Worm (Caenorhabditis elegans) whole organism, L4 larva: ENCODE data around the gene T10B5.4.

Source experiments
- F10B5.3 ChIP-seq: sonication (generic microtip); optimal IDR thresholded peaks from 2 replicates; lab custom pipeline; 2016; ENCODE audit warnings: mild to moderate bottlenecking, missing genetic modification characterization, missing compliant biosample characterization
- F26F4.8 ChIP-seq: fragments of 200-800 bp; sonication (Bioruptor generic); conservative IDR thresholded peaks from 2 replicates; pipeline ENCODE4 v1.3.6; 2022; ENCODE audit warnings: missing genetic modification characterization, missing compliant biosample characterization
- F37D6.2 ChIP-seq: sonication (generic microtip); optimal IDR thresholded peaks from 2 replicates; lab custom pipeline; 2016; ENCODE audit warnings: mild to moderate bottlenecking, missing genetic modification characterization, missing compliant biosample characterization
- F49E8.2 ChIP-seq: sonication (generic microtip); optimal IDR thresholded peaks from 2 replicates; lab custom pipeline; 2016; ENCODE audit warnings: missing compliant biosample characterization, mild to moderate bottlenecking, missing genetic modification characterization, borderline replicate concordance
- R02D3.7 ChIP-seq: fragments of 150-350 bp; sonication (generic microtip); optimal IDR thresholded peaks from 3 replicates; lab custom pipeline; 2014; ENCODE audit warnings: missing biosample characterization, missing genetic modification characterization
- Y48G9A.11 ChIP-seq: fragments of 200-800 bp; sonication (Bioruptor generic); IDR thresholded peaks from 2 replicates; pipeline ENCODE4 v1.3.6; 2022; ENCODE audit warnings: missing genetic modification reagents, missing genetic modification characterization, missing compliant biosample characterization
- ZK337.2 ChIP-seq: fragments of 200-800 bp; sonication (Bioruptor generic); IDR thresholded peaks from 2 replicates; pipeline ENCODE4 v1.3.6; 2022; ENCODE audit warnings: missing genetic modification reagents, missing genetic modification characterization, missing compliant biosample characterization
- aha-1 ChIP-seq: fragments of 150-350 bp; peaks from one replicate; lab custom pipeline; 2014; ENCODE audit warnings: missing biosample characterization, missing genetic modification characterization
- ceh-20 ChIP-seq: fragments of 200-800 bp; sonication (Bioruptor generic); IDR thresholded peaks from 2 replicates; pipeline ENCODE4 v1.3.6; 2022; ENCODE audit warnings: missing genetic modification reagents, missing genetic modification characterization, missing compliant biosample characterization
- ceh-32 ChIP-seq: sonication (generic microtip); optimal IDR thresholded peaks from 2 replicates; lab custom pipeline; 2016; ENCODE audit warnings: mild to moderate bottlenecking, missing genetic modification characterization, missing compliant biosample characterization; ENCODE audit not compliant: poor library complexity
- ceh-82 ChIP-seq: sonication (generic microtip); optimal IDR thresholded peaks from 2 replicates; lab custom pipeline; 2017; ENCODE audit warnings: missing biosample characterization, missing genetic modification characterization
- ces-1 ChIP-seq: fragments of 150-350 bp; sonication (generic microtip); optimal IDR thresholded peaks from 4 replicates; lab custom pipeline; 2014; ENCODE audit warnings: missing biosample characterization, missing genetic modification reagents, missing genetic modification characterization
- cey-2 ChIP-seq: sonication (generic microtip); optimal IDR thresholded peaks from 3 replicates; lab custom pipeline; 2017; ENCODE audit warnings: missing genetic modification characterization, mild to moderate bottlenecking, missing compliant biosample characterization, antibody characterized with exemption, borderline replicate concordance; ENCODE audit not compliant: insufficient read depth
- ctbp-1 ChIP-seq: fragments of 200-800 bp; sonication (Bioruptor generic); IDR thresholded peaks from 2 replicates; pipeline ENCODE4 v1.3.6; 2022; ENCODE audit warnings: missing genetic modification reagents, missing genetic modification characterization, missing compliant biosample characterization
- daf-8 ChIP-seq: fragments of 200-800 bp; sonication (Bioruptor generic); IDR thresholded peaks from 2 replicates; pipeline ENCODE4 v1.3.6; 2022; ENCODE audit warnings: missing genetic modification characterization, missing compliant biosample characterization
- dmd-6 ChIP-seq: fragments of 200-800 bp; sonication (Bioruptor generic); IDR thresholded peaks from 2 replicates; pipeline ENCODE4 v1.3.6; 2022; ENCODE audit warnings: missing genetic modification reagents, missing genetic modification characterization, missing compliant biosample characterization
- dmd-8 ChIP-seq: fragments of 200-800 bp; sonication (Bioruptor generic); IDR thresholded peaks from 2 replicates; pipeline ENCODE4 v1.3.6; 2022; ENCODE audit warnings: missing genetic modification characterization, missing compliant biosample characterization
- dmd-9 ChIP-seq: fragments of 200-800 bp; sonication (Bioruptor generic); IDR thresholded peaks from 2 replicates; pipeline ENCODE4 v1.3.6; 2022; ENCODE audit warnings: missing genetic modification reagents, missing genetic modification characterization, missing compliant biosample characterization
- dpl-1 ChIP-seq: fragments of 150-350 bp; optimal IDR thresholded peaks from 2 replicates; lab custom pipeline; 2014; ENCODE audit warnings: missing biosample characterization, missing genetic modification reagents, missing genetic modification characterization
- dve-1 ChIP-seq: sonication (generic microtip); optimal IDR thresholded peaks from 2 replicates; lab custom pipeline; 2017; ENCODE audit warnings: antibody characterized with exemption, mild to moderate bottlenecking, missing genetic modification characterization, missing compliant biosample characterization; ENCODE audit not compliant: insufficient read depth
- egl-27 ChIP-seq: sonication (generic microtip); optimal IDR thresholded peaks from 3 replicates; lab custom pipeline; 2017; ENCODE audit warnings: missing biosample characterization, missing genetic modification reagents, missing genetic modification characterization
- egl-43 ChIP-seq: fragments of 200-800 bp; sonication (Bioruptor generic); IDR thresholded peaks from 2 replicates; pipeline ENCODE4 v1.3.6; 2022; ENCODE audit warnings: missing genetic modification reagents, missing genetic modification characterization, missing compliant biosample characterization
- fkh-10 ChIP-seq: fragments of 150-350 bp; optimal IDR thresholded peaks from 2 replicates; lab custom pipeline; 2014; ENCODE audit warnings: missing biosample characterization, missing genetic modification reagents, missing genetic modification characterization
- fos-1 ChIP-seq: fragments of 150-350 bp; optimal IDR thresholded peaks from 2 replicates; lab custom pipeline; 2014; ENCODE audit warnings: missing biosample characterization, missing genetic modification characterization
- gei-8 ChIP-seq: fragments of 200-800 bp; sonication (Bioruptor generic); optimal IDR thresholded peaks from 2 replicates; lab custom pipeline; 2018; ENCODE audit warnings: mild to moderate bottlenecking, missing genetic modification characterization, missing compliant biosample characterization
- hif-1 ChIP-seq, 2 experiments: sonication (generic microtip); optimal IDR thresholded peaks; 2 replicates each; lab custom pipeline; 2016 to 2017; ENCODE audit warnings: missing compliant biosample characterization in 2 of 2, missing genetic modification characterization in 2 of 2, missing genetic modification reagents in 2 of 2, missing genotype in 2 of 2, mild to moderate bottlenecking in 1 of 2
- hlh-11 ChIP-seq: fragments of 200-800 bp; sonication (Bioruptor generic); optimal IDR thresholded peaks from 2 replicates; lab custom pipeline; 2018; ENCODE audit warnings: mild to moderate bottlenecking, missing genetic modification characterization, missing compliant biosample characterization
- hlh-30 ChIP-seq: sonication (generic microtip); optimal IDR thresholded peaks from 2 replicates; lab custom pipeline; 2017; ENCODE audit warnings: antibody characterized with exemption, mild to moderate bottlenecking, missing genetic modification characterization, missing compliant biosample characterization; ENCODE audit not compliant: insufficient read depth
- lin-1 ChIP-seq: fragments of 200-800 bp; sonication (Bioruptor generic); IDR thresholded peaks from 2 replicates; pipeline ENCODE4 v1.3.6; 2022; ENCODE audit warnings: missing genetic modification reagents, missing genetic modification characterization, missing compliant biosample characterization
- mdl-1 ChIP-seq, 2 experiments: fragments of 150-350 bp in 1 of 2; sonication (generic microtip) in 1 of 2; optimal IDR thresholded peaks; 2 replicates each; lab custom pipeline; 2014 to 2017; ENCODE audit warnings: missing biosample characterization in 2 of 2, missing genetic modification characterization in 2 of 2
- mdt-29 ChIP-seq: fragments of 200-800 bp; sonication (Bioruptor generic); IDR thresholded peaks from 2 replicates; pipeline ENCODE4 v1.3.6; 2022; ENCODE audit warnings: missing genetic modification reagents, missing genetic modification characterization, missing compliant biosample characterization
- mes-2 ChIP-seq: sonication (generic microtip); optimal IDR thresholded peaks from 2 replicates; lab custom pipeline; 2016; ENCODE audit warnings: missing genotype, mild to moderate bottlenecking, missing genetic modification characterization, missing compliant biosample characterization; ENCODE audit not compliant: poor library complexity, severe bottlenecking
- nhr-102 ChIP-seq: sonication (generic microtip); optimal IDR thresholded peaks from 2 replicates; lab custom pipeline; 2016; ENCODE audit warnings: mild to moderate bottlenecking, missing genetic modification characterization, moderate library complexity, missing compliant biosample characterization
- nhr-11 ChIP-seq: fragments of 150-350 bp; optimal IDR thresholded peaks from 2 replicates; lab custom pipeline; 2014; ENCODE audit warnings: missing biosample characterization, missing genetic modification characterization
- nhr-25 ChIP-seq: sonication (generic microtip); optimal IDR thresholded peaks from 2 replicates; lab custom pipeline; 2017; ENCODE audit warnings: missing genetic modification characterization, mild to moderate bottlenecking, missing compliant biosample characterization, antibody characterized with exemption, moderate library complexity, borderline replicate concordance; ENCODE audit not compliant: insufficient read depth
- nhr-48 ChIP-seq: sonication (generic microtip); optimal IDR thresholded peaks from 2 replicates; lab custom pipeline; 2016; ENCODE audit warnings: mild to moderate bottlenecking, missing genetic modification characterization, missing compliant biosample characterization
- pha-4 ChIP-seq, 2 experiments: fragments of 150-350 bp in 1 of 2; fragments of 200-800 bp in 1 of 2; sonication (Bioruptor generic) in 1 of 2; IDR thresholded peaks in 1 of 2; optimal IDR thresholded peaks in 1 of 2; 2 replicates each; pipeline versions ENCODE4 v1.3.6 to Lab custom; 2014 to 2022; ENCODE audit warnings: missing genetic modification characterization in 2 of 2, missing genetic modification reagents in 2 of 2, missing biosample characterization in 1 of 2, missing compliant biosample characterization in 1 of 2
- pqm-1 ChIP-seq: sonication (generic microtip); optimal IDR thresholded peaks from 2 replicates; lab custom pipeline; 2017; ENCODE audit warnings: missing biosample characterization, missing genetic modification characterization
- rbr-2 ChIP-seq: sonication (generic microtip); optimal IDR thresholded peaks from 2 replicates; lab custom pipeline; 2016; ENCODE audit warnings: missing genotype, missing genetic modification characterization, missing compliant biosample characterization
- snpc-1.2 ChIP-seq: fragments of 200-800 bp; sonication (Bioruptor generic); IDR thresholded peaks from 2 replicates; pipeline ENCODE4 v1.3.6; 2022; ENCODE audit warnings: missing genetic modification reagents, missing genetic modification characterization, missing compliant biosample characterization
- snpc-4 ChIP-seq: fragments of 150-350 bp; optimal IDR thresholded peaks from 2 replicates; lab custom pipeline; 2014; ENCODE audit warnings: missing biosample characterization, missing genetic modification characterization
- spr-3 ChIP-seq: fragments of 200-800 bp; sonication (Bioruptor generic); optimal IDR thresholded peaks from 2 replicates; lab custom pipeline; 2018; ENCODE audit warnings: mild to moderate bottlenecking, missing genetic modification characterization, missing compliant biosample characterization
- tra-1 ChIP-seq: fragments of 200-800 bp; sonication (Bioruptor generic); IDR thresholded peaks from 2 replicates; pipeline ENCODE4 v1.3.6; 2022; ENCODE audit warnings: missing genetic modification reagents, missing genetic modification characterization, missing compliant biosample characterization
- unc-130 ChIP-seq: sonication (generic microtip); optimal IDR thresholded peaks from 2 replicates; lab custom pipeline; 2016; ENCODE audit warnings: missing genetic modification reagents, missing genetic modification characterization, missing compliant biosample characterization
- unc-62 ChIP-seq, 3 experiments: fragments of 150-350 bp in 1 of 3; sonication (generic microtip); optimal IDR thresholded peaks in 2 of 3; peaks in 1 of 3; 1 replicate in 1 of 3; 2 replicates in 2 of 3; lab custom pipeline; 2014 to 2017; ENCODE audit warnings: missing biosample characterization in 3 of 3, missing genetic modification characterization in 3 of 3, missing genetic modification reagents in 3 of 3, missing genotype in 1 of 3
- zag-1 ChIP-seq: fragments of 150-350 bp; optimal IDR thresholded peaks from 2 replicates; lab custom pipeline; 2014; ENCODE audit warnings: missing biosample characterization, missing genetic modification characterization
- zfp-2 ChIP-seq: sonication (generic microtip); optimal IDR thresholded peaks from 2 replicates; lab custom pipeline; 2016; ENCODE audit warnings: mild to moderate bottlenecking, missing genetic modification characterization, missing compliant biosample characterization
- ztf-11 ChIP-seq: fragments of 150-350 bp; optimal IDR thresholded peaks from 2 replicates; lab custom pipeline; 2014; ENCODE audit warnings: missing biosample characterization, missing genetic modification characterization

Gene T10B5.4

DNA sequence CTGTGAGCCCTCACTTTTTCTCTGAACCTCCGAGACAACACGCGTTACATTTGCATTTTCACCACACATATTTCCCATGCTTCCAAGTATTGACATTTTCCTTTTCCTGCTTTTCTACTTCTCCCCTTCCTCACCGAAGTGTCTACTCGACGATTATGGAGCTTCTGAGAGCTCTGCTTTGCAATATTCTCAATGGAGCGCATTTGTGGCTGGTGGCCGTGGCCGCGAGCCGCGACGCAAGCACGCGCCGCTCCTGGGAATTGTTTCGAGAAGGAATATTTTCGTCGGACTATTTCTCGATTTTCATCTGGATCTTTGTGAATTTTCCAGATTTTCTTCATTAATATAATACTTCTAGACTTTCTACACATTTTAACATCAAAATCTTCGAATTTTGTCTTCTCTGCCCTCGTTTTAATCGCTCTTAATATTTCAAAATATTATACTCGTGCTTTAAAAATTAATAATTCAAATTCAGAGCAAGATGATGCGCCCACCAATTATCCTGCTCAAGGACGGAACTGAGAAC lies at the start of gene T10B5.4, which contains the start of gene cct-7:
Gene T10B5.4, minus strand, starts transcription at position 40 of the 529 bp plus-strand sequence.
Gene cct-7, plus strand, starts transcription at position 479 of the 529 bp plus-strand sequence.
- peak; percentile 98 for TF ChIP-seq aha-1
- peak; percentile 18 for TF ChIP-seq nhr-25 (tag; lab: Kevin White, UChicago)
- TF ChIP-seq zfp-2, result peak; percentile 28
- peak; percentile 82 for TF ChIP-seq dpl-1 (GFP tag; lab: Kevin White, UChicago)
- no peak for TF ChIP-seq spr-3 (GFP tag; lab: Kevin White, UChicago)
- peak; percentile 91 for TF ChIP-seq hlh-30 (tag; lab: Kevin White, UChicago)
- TF ChIP-seq fos-1 (tag; lab: Kevin White, UChicago), result no peak
- TF ChIP-seq R02D3.7, result no peak
- no peak for TF ChIP-seq ceh-32 (tag; lab: Kevin White, UChicago)
- 0 out of 2 replicates have a peak, but pooled peaks have one; percentile 22 for TF ChIP-seq pha-4 (GFP tag; IDR thresholded peaks at IDR 0.05; lab: Robert Waterston, UW)
- TF ChIP-seq pha-4 (tag; optimal IDR thresholded peaks at IDR 0.05; lab: Kevin White, UChicago), result no peak
- peak; percentile 9 for TF ChIP-seq snpc-4 (tag; lab: Kevin White, UChicago)
- no peak for TF ChIP-seq daf-8
- peak; percentile 25 for TF ChIP-seq nhr-48 (tag; lab: Kevin White, UChicago)
- peak; percentile 89 for TF ChIP-seq F37D6.2 (tag; lab: Kevin White, UChicago)
- no peak for TF ChIP-seq ces-1 (GFP tag; lab: Kevin White, UChicago)
- TF ChIP-seq nhr-102 (tag; lab: Kevin White, UChicago), result peak; percentile 22
- no peak for TF ChIP-seq F10B5.3 (tag; lab: Kevin White, UChicago)
- TF ChIP-seq ctbp-1 (GFP tag; lab: Robert Waterston, UW), result peak; percentile 79
- no peak for TF ChIP-seq cey-2 (tag; lab: Kevin White, UChicago)
- 0 out of 2 replicates have a peak, but pooled peaks have one; percentile 22 for TF ChIP-seq lin-1 (GFP tag; lab: Robert Waterston, UW)
- no peak for TF ChIP-seq unc-62 (GFP tag; optimal IDR thresholded peaks at IDR 0.05 in 1 of 2; lab: Kevin White, UChicago)
- no peak for TF ChIP-seq unc-62 (tag; optimal IDR thresholded peaks at IDR 0.05; lab: Kevin White, UChicago)
- no peak for TF ChIP-seq ztf-11 (tag; lab: Kevin White, UChicago)
- TF ChIP-seq ceh-82 (tag; lab: Kevin White, UChicago), result no peak
- peak; percentile 36 for TF ChIP-seq pqm-1 (tag; lab: Kevin White, UChicago)
- no peak for TF ChIP-seq dmd-8 (GFP tag; lab: Robert Waterston, UW)
- TF ChIP-seq fkh-10, result peak; percentile 98
- peak; percentile 92 for TF ChIP-seq rbr-2 (tag; lab: Kevin White, UChicago)
- peak; percentile 70; the same call in 1 of the 2 replicates for TF ChIP-seq ceh-20 (GFP tag; lab: Robert Waterston, UW)
- TF ChIP-seq egl-27 (tag; lab: Kevin White, UChicago), result no peak
- TF ChIP-seq dmd-9 (GFP tag; lab: Robert Waterston, UW), result no peak
- no peak for TF ChIP-seq F26F4.8 (GFP tag; lab: Robert Waterston, UW)
- peak; percentile 24 for TF ChIP-seq zag-1 (tag; lab: Kevin White, UChicago)
- no peak for TF ChIP-seq gei-8 (GFP tag; lab: Kevin White, UChicago)
- peak; percentile 65 for TF ChIP-seq tra-1 (GFP tag; lab: Robert Waterston, UW)
- peak; percentile 89 for TF ChIP-seq unc-130
- peak; percentile 78 for TF ChIP-seq dmd-6 (GFP tag; lab: Robert Waterston, UW)
- no peak for TF ChIP-seq snpc-1.2 (GFP tag; lab: Robert Waterston, UW)
- TF ChIP-seq egl-43 (GFP tag; lab: Robert Waterston, UW), result peak; percentile 80
- peak; percentile 63; the same call in 1 of the 2 replicates for TF ChIP-seq ZK337.2 (GFP tag; lab: Robert Waterston, UW)
- peak in 1 of 2 experiments; percentile 90 for TF ChIP-seq hif-1 (tag; optimal IDR thresholded peaks at IDR 0.05; lab: Kevin White, UChicago)
- TF ChIP-seq mdl-1 (tag; optimal IDR thresholded peaks at IDR 0.05; lab: Kevin White, UChicago), result peak in 1 of 2 experiments; percentile 79
- TF ChIP-seq F49E8.2 (tag; lab: Kevin White, UChicago), result peak; percentile 61
- TF ChIP-seq hlh-11 (tag; lab: Kevin White, UChicago), result peak; percentile 80
- TF ChIP-seq dve-1, result peak; percentile 90
- peak; percentile 96 for TF ChIP-seq mes-2 (tag; lab: Kevin White, UChicago)
- TF ChIP-seq nhr-11 (tag; lab: Kevin White, UChicago), result peak; percentile 92
- peak; percentile 67 for TF ChIP-seq mdt-29 (GFP tag; lab: Robert Waterston, UW)
- TF ChIP-seq Y48G9A.11 (GFP tag; lab: Robert Waterston, UW), result no peak; the same call in 1 of the 2 replicates
